Fruit fly (Drosophila melanogaster): Measurements from ENCODE around the gene CG13138.

- TF ChIP-seq CG4318 (GFP tag; optimal IDR thresholded peaks at IDR 0.05): no peak
- no peak for TF ChIP-seq CG15336 (GFP tag; IDR thresholded peaks at IDR 0.05)
- TF ChIP-seq CG3032 (tag; optimal IDR thresholded peaks at IDR 0.05): no peak
- TF ChIP-seq svp (GFP tag): no peak
- no peak for TF ChIP-seq Ets21C (GFP tag; optimal IDR thresholded peaks at IDR 0.05)
- no peak for TF ChIP-seq topi (GFP tag; optimal IDR thresholded peaks at IDR 0.05)
- no peak for TF ChIP-seq acj6 (GFP tag; optimal IDR thresholded peaks at IDR 0.05)
- TF ChIP-seq Smox (GFP tag; optimal IDR thresholded peaks at IDR 0.05): no peak
- no peak for TF ChIP-seq Eip78C (GFP tag)
- no peak for TF ChIP-seq CG16779 (tag; optimal IDR thresholded peaks at IDR 0.05)
- no peak for TF ChIP-seq esn (GFP tag; optimal IDR thresholded peaks at IDR 0.05)
- TF ChIP-seq net (GFP tag; optimal IDR thresholded peaks at IDR 0.05): no peak
- no peak for TF ChIP-seq CG7368 (GFP tag; optimal IDR thresholded peaks at IDR 0.05)
Observed at dm6 chr2L:10342471-10342870, 40.7 kb upstream of the CG13138 start, which contains the start of gene Sps2.
